Worm (Caenorhabditis elegans) whole organism, young adult: ENCODE measurements around the gene smrc-1.

Experiments used
- B0261.1 ChIP-seq: sonication (generic microtip); optimal IDR thresholded peaks from 2 replicates; lab custom pipeline; 2016; ENCODE audit warnings: mild to moderate bottlenecking, missing genetic modification characterization, moderate library complexity, missing compliant biosample characterization
- C17E4.6 ChIP-seq: fragments of 200-800 bp; sonication (Bioruptor generic); IDR thresholded peaks from 2 replicates; pipeline ENCODE4 v1.3.6; 2022; ENCODE audit warnings: missing genetic modification reagents, missing genetic modification characterization, missing compliant biosample characterization
- D2030.7 ChIP-seq: fragments of 200-800 bp; sonication (Bioruptor generic); IDR thresholded peaks from 2 replicates; pipeline ENCODE4 v1.3.6; 2022; ENCODE audit warnings: missing genetic modification reagents, missing genetic modification characterization, missing compliant biosample characterization
- F10E7.11 ChIP-seq: sonication (generic microtip); optimal IDR thresholded peaks from 2 replicates; lab custom pipeline; 2017; ENCODE audit warnings: mild to moderate bottlenecking, missing genetic modification characterization, moderate library complexity, missing compliant biosample characterization
- F22D6.2 ChIP-seq: sonication (generic microtip); optimal IDR thresholded peaks from 2 replicates; lab custom pipeline; 2016; ENCODE audit warnings: mild to moderate bottlenecking, missing genetic modification characterization, missing compliant biosample characterization
- F33H1.4 ChIP-seq: fragments of 200-800 bp; sonication (Bioruptor generic); IDR thresholded peaks from 2 replicates; pipeline ENCODE4 v1.3.6; 2022; ENCODE audit warnings: missing genetic modification reagents, missing genetic modification characterization, missing compliant biosample characterization
- F49E8.2 ChIP-seq: sonication (generic microtip); optimal IDR thresholded peaks from 3 replicates; lab custom pipeline; 2017; ENCODE audit warnings: missing genetic modification characterization, mild to moderate bottlenecking, missing compliant biosample characterization, antibody characterized with exemption, moderate library complexity; ENCODE audit not compliant: insufficient read depth
- F55B11.4 ChIP-seq: sonication (generic microtip); optimal IDR thresholded peaks from 2 replicates; lab custom pipeline; 2016; ENCODE audit warnings: missing compliant biosample characterization, missing genetic modification characterization, borderline replicate concordance; ENCODE audit not compliant: insufficient read depth
- F57A8.1 ChIP-seq: fragments of 200-800 bp; sonication (Bioruptor generic); optimal IDR thresholded peaks from 2 replicates; lab custom pipeline; 2018; ENCODE audit warnings: mild to moderate bottlenecking, missing genetic modification characterization, moderate library complexity, missing compliant biosample characterization
- T26A5.8 ChIP-seq: sonication (generic microtip); optimal IDR thresholded peaks from 2 replicates; lab custom pipeline; 2016; ENCODE audit warnings: missing genetic modification characterization, missing compliant biosample characterization
- Y53F4B.3 ChIP-seq: fragments of 200-800 bp; sonication (Bioruptor generic); IDR thresholded peaks from 2 replicates; pipeline ENCODE4 v1.3.6; 2022; ENCODE audit warnings: missing genetic modification reagents, missing genetic modification characterization, missing compliant biosample characterization
- Y95B8A.8 ChIP-seq: fragments of 200-800 bp; sonication (Bioruptor generic); IDR thresholded peaks from 2 replicates; pipeline ENCODE4 v1.3.6; 2022; ENCODE audit warnings: missing genetic modification reagents, missing genetic modification characterization, missing compliant biosample characterization
- ZK185.1 ChIP-seq: sonication (generic microtip); optimal IDR thresholded peaks from 2 replicates; lab custom pipeline; 2016; ENCODE audit warnings: mild to moderate bottlenecking, missing genetic modification characterization, missing compliant biosample characterization; ENCODE audit not compliant: poor library complexity, severe bottlenecking
- ama-1 ChIP-seq, 3 experiments: fragments of 150-350 bp in 1 of 3; sonication (generic microtip) in 2 of 3; optimal IDR thresholded peaks; 2 replicates each; lab custom pipeline; 2014 to 2018; ENCODE audit warnings: missing biosample characterization in 2 of 3, missing genetic modification characterization in 2 of 3, missing genetic modification reagents in 2 of 3
- aptf-2 ChIP-seq: fragments of 200-800 bp; sonication (Bioruptor generic); conservative IDR thresholded peaks from 2 replicates; pipeline ENCODE4 v1.3.6; 2022; ENCODE audit warnings: missing genetic modification reagents, missing genetic modification characterization, missing compliant biosample characterization
- aptf-3 ChIP-seq: fragments of 200-800 bp; sonication (Bioruptor generic); IDR thresholded peaks from 2 replicates; pipeline ENCODE4 v1.3.6; 2022; ENCODE audit warnings: missing genetic modification characterization, missing compliant biosample characterization
- attf-3 ChIP-seq: fragments of 200-800 bp; sonication (Bioruptor generic); conservative IDR thresholded peaks from 2 replicates; pipeline ENCODE4 v1.3.6; 2022; ENCODE audit warnings: missing genetic modification reagents, missing genetic modification characterization, missing compliant biosample characterization
- attf-5 ChIP-seq: fragments of 200-800 bp; sonication (Bioruptor generic); optimal IDR thresholded peaks from 2 replicates; lab custom pipeline; 2018; ENCODE audit warnings: mild to moderate bottlenecking, missing genetic modification characterization, missing compliant biosample characterization
- ceh-91 ChIP-seq: fragments of 200-800 bp; sonication (Bioruptor generic); IDR thresholded peaks from 2 replicates; pipeline ENCODE4 v1.3.6; 2022; ENCODE audit warnings: missing genetic modification reagents, missing genetic modification characterization, missing compliant biosample characterization
- ekl-4 ChIP-seq: fragments of 200-800 bp; sonication (Bioruptor generic); IDR thresholded peaks from 2 replicates; pipeline ENCODE4 v1.3.6; 2022; ENCODE audit warnings: missing genetic modification reagents, missing genetic modification characterization, missing compliant biosample characterization
- fkh-3 ChIP-seq: sonication (generic microtip); optimal IDR thresholded peaks from 2 replicates; lab custom pipeline; 2016; ENCODE audit warnings: mild to moderate bottlenecking, missing genetic modification characterization, missing compliant biosample characterization
- gei-17 ChIP-seq: fragments of 200-800 bp; sonication (Bioruptor generic); optimal IDR thresholded peaks from 2 replicates; lab custom pipeline; 2018; ENCODE audit warnings: mild to moderate bottlenecking, missing genetic modification characterization, missing compliant biosample characterization
- him-1 ChIP-seq: sonication (generic microtip); optimal IDR thresholded peaks from 2 replicates; lab custom pipeline; 2016; ENCODE audit warnings: missing genotype, missing genetic modification reagents, missing genetic modification characterization, missing compliant biosample characterization
- hmg-1.2 ChIP-seq: fragments of 200-800 bp; sonication (Bioruptor generic); IDR thresholded peaks from 2 replicates; pipeline ENCODE4 v1.3.6; 2022; ENCODE audit warnings: missing genetic modification reagents, missing genetic modification characterization, missing compliant biosample characterization
- hmg-20 ChIP-seq: fragments of 200-800 bp; sonication (Bioruptor generic); IDR thresholded peaks from 2 replicates; pipeline ENCODE4 v1.3.6; 2022; ENCODE audit warnings: missing genetic modification reagents, missing genetic modification characterization, missing compliant biosample characterization
- let-607 ChIP-seq, 2 experiments: fragments of 200-800 bp in 1 of 2; sonication (Bioruptor generic) in 1 of 2; sonication (generic microtip) in 1 of 2; optimal IDR thresholded peaks; 2 replicates each; lab custom pipeline; 2016 to 2018; ENCODE audit warnings: mild to moderate bottlenecking in 2 of 2, missing compliant biosample characterization in 2 of 2, missing genetic modification characterization in 2 of 2, moderate library complexity in 2 of 2, missing genotype in 1 of 2
- lin-26 ChIP-seq: fragments of 200-800 bp; sonication (Bioruptor generic); IDR thresholded peaks from 2 replicates; pipeline ENCODE4 v1.3.6; 2022; ENCODE audit warnings: missing genetic modification reagents, missing genetic modification characterization, missing compliant biosample characterization
- lin-54 ChIP-seq: fragments of 200-800 bp; sonication (Bioruptor generic); optimal IDR thresholded peaks from 2 replicates; lab custom pipeline; 2018; ENCODE audit warnings: mild to moderate bottlenecking, missing genetic modification characterization, missing compliant biosample characterization
- lsl-1 ChIP-seq: fragments of 200-800 bp; sonication (Bioruptor generic); optimal IDR thresholded peaks from 2 replicates; lab custom pipeline; 2018; ENCODE audit warnings: mild to moderate bottlenecking, missing genetic modification characterization, moderate library complexity, missing compliant biosample characterization
- madf-6 ChIP-seq: fragments of 200-800 bp; sonication (Bioruptor generic); IDR thresholded peaks from 2 replicates; pipeline ENCODE4 v1.3.6; 2022; ENCODE audit warnings: missing genetic modification reagents, missing genetic modification characterization, missing compliant biosample characterization
- madf-8 ChIP-seq: fragments of 200-800 bp; sonication (Bioruptor generic); conservative IDR thresholded peaks from 2 replicates; pipeline ENCODE4 v1.3.6; 2022; ENCODE audit warnings: missing genetic modification reagents, missing genetic modification characterization, missing compliant biosample characterization
- mcd-1 ChIP-seq: fragments of 200-800 bp; sonication (Bioruptor generic); IDR thresholded peaks from 2 replicates; pipeline ENCODE4 v1.3.6; 2022; ENCODE audit warnings: missing genetic modification reagents, missing genetic modification characterization, missing compliant biosample characterization
- mxl-1 ChIP-seq: sonication (generic microtip); optimal IDR thresholded peaks from 2 replicates; lab custom pipeline; 2016; ENCODE audit warnings: missing genetic modification characterization, missing compliant biosample characterization
- nfya-1 ChIP-seq: sonication (generic microtip); optimal IDR thresholded peaks from 2 replicates; lab custom pipeline; 2017; ENCODE audit warnings: antibody characterized with exemption, missing compliant biosample characterization, missing genetic modification characterization, borderline replicate concordance; ENCODE audit not compliant: insufficient read depth
- nfyb-1 ChIP-seq: fragments of 200-800 bp; sonication (Bioruptor generic); IDR thresholded peaks from 2 replicates; pipeline ENCODE4 v1.3.6; 2022; ENCODE audit warnings: missing genetic modification reagents, missing genetic modification characterization, missing compliant biosample characterization
- nhr-179 ChIP-seq: sonication (generic microtip); optimal IDR thresholded peaks from 2 replicates; lab custom pipeline; 2016; ENCODE audit warnings: mild to moderate bottlenecking, missing genetic modification characterization, missing compliant biosample characterization
- rcor-1 ChIP-seq: fragments of 200-800 bp; sonication (Bioruptor generic); IDR thresholded peaks from 2 replicates; pipeline ENCODE4 v1.3.6; 2022; ENCODE audit warnings: missing genetic modification reagents, missing genetic modification characterization, missing compliant biosample characterization
- repo-1 ChIP-seq: sonication (generic microtip); optimal IDR thresholded peaks from 2 replicates; lab custom pipeline; 2017; ENCODE audit warnings: mild to moderate bottlenecking, missing genetic modification characterization, missing compliant biosample characterization
- snpc-4 ChIP-seq, 5 experiments: fragments of 150-350 bp in 1 of 5; sonication (generic microtip) in 4 of 5; optimal IDR thresholded peaks; 2 replicates each; lab custom pipeline; 2014 to 2018; ENCODE audit warnings: missing genetic modification characterization in 5 of 5, missing biosample characterization in 3 of 5, antibody characterized with exemption in 2 of 5, mild to moderate bottlenecking in 2 of 5, missing compliant biosample characterization in 2 of 5, missing genotype in 2 of 5, moderate library complexity in 2 of 5, missing genetic modification reagents in 1 of 5
- tbp1 ChIP-seq: fragments of 200-800 bp; sonication (Bioruptor generic); optimal IDR thresholded peaks from 2 replicates; lab custom pipeline; 2018; ENCODE audit warnings: mild to moderate bottlenecking, missing genetic modification characterization, missing compliant biosample characterization
- tlf-1 ChIP-seq: fragments of 200-800 bp; sonication (Bioruptor generic); optimal IDR thresholded peaks from 2 replicates; lab custom pipeline; 2018; ENCODE audit warnings: mild to moderate bottlenecking, missing genetic modification characterization, missing compliant biosample characterization
- xnd-1 ChIP-seq: sonication (generic microtip); optimal IDR thresholded peaks from 2 replicates; lab custom pipeline; 2016; ENCODE audit warnings: missing genotype, missing genetic modification reagents, missing genetic modification characterization, missing compliant biosample characterization
- zfh-2 ChIP-seq: fragments of 200-800 bp; sonication (Bioruptor generic); conservative IDR thresholded peaks from 2 replicates; pipeline ENCODE4 v1.3.6; 2022; ENCODE audit warnings: missing genetic modification reagents, missing genetic modification characterization, missing compliant biosample characterization
- zim-3 ChIP-seq: sonication (generic microtip); optimal IDR thresholded peaks from 2 replicates; lab custom pipeline; 2017; ENCODE audit warnings: mild to moderate bottlenecking, missing genetic modification characterization, moderate library complexity, missing compliant biosample characterization
- ztf-28 ChIP-seq: fragments of 200-800 bp; sonication (Bioruptor generic); IDR thresholded peaks from 2 replicates; pipeline ENCODE4 v1.3.6; 2022; ENCODE audit warnings: missing genetic modification reagents, missing genetic modification characterization, missing compliant biosample characterization

The smrc-1 gene

ce11 chrIII:6442305-6443125 lies 51.8 kb downstream of the smrc-1 start, which contains the start of gene mel-32:
Gene mel-32, minus strand, starts transcription at chrIII:6443000.
- TF ChIP-seq madf-6 = peak; percentile 96
- TF ChIP-seq B0261.1 (tag; lab: Kevin White, UChicago) = no peak
- peak; percentile 85 for TF ChIP-seq xnd-1 (tag; lab: Kevin White, UChicago)
- TF ChIP-seq F22D6.2 (tag; lab: Kevin White, UChicago) = no peak
- 0 out of 2 replicates have a peak, but pooled peaks have one; percentile 45 for TF ChIP-seq attf-3 (GFP tag; lab: Robert Waterston, UW)
- no peak for TF ChIP-seq F49E8.2 (tag; lab: Kevin White, UChicago)
- TF ChIP-seq F33H1.4 (GFP tag; lab: Robert Waterston, UW) = peak; percentile 76
- TF ChIP-seq Y95B8A.8 (GFP tag; lab: Robert Waterston, UW) = 0 out of 2 replicates have a peak, but pooled peaks have one; percentile 72
- no peak for TF ChIP-seq mxl-1 (tag; lab: Kevin White, UChicago)
- TF ChIP-seq madf-8 = peak; percentile 88
- TF ChIP-seq zfh-2 (GFP tag; lab: Robert Waterston, UW) = no peak
- peak; percentile 38 for TF ChIP-seq repo-1 (tag; lab: Kevin White, UChicago)
- peak; percentile 49 for TF ChIP-seq mcd-1 (GFP tag; lab: Robert Waterston, UW)
- TF ChIP-seq aptf-2 = 0 out of 2 replicates have a peak, but pooled peaks have one; percentile 30
- TF ChIP-seq ztf-28 = 0 out of 2 replicates have a peak, but pooled peaks have one; percentile 33
- TF ChIP-seq tlf-1 (GFP tag; lab: Kevin White, UChicago) = peak; percentile 80
- no peak for TF ChIP-seq F10E7.11 (tag; lab: Kevin White, UChicago)
- no peak for TF ChIP-seq Y53F4B.3 (GFP tag; lab: Robert Waterston, UW)
- no peak for TF ChIP-seq T26A5.8 (tag; lab: Kevin White, UChicago)
- peak in 1 of 2 experiments; percentile 21 for TF ChIP-seq let-607 (tag; optimal IDR thresholded peaks at IDR 0.05; lab: Kevin White, UChicago)
- TF ChIP-seq ekl-4 (GFP tag; lab: Robert Waterston, UW) = peak; percentile 79
- TF ChIP-seq nhr-179 = no peak
- TF ChIP-seq nfya-1 (tag; lab: Kevin White, UChicago) = no peak
- no peak for TF ChIP-seq snpc-4 (GFP tag; optimal IDR thresholded peaks at IDR 0.05; lab: Kevin White, UChicago)
- TF ChIP-seq snpc-4 (tag; optimal IDR thresholded peaks at IDR 0.05; lab: Kevin White, UChicago) = peak in 1 of 4 experiments; percentile 11
- TF ChIP-seq zim-3 (tag; lab: Kevin White, UChicago) = peak; percentile 55
- TF ChIP-seq rcor-1 (GFP tag; lab: Robert Waterston, UW) = no peak
- peak; percentile 80 for TF ChIP-seq lin-54 (GFP tag; lab: Kevin White, UChicago)
- no peak for TF ChIP-seq fkh-3 (tag; lab: Kevin White, UChicago)
- TF ChIP-seq F55B11.4 = no peak
- no peak for TF ChIP-seq F57A8.1
- TF ChIP-seq lin-26 (GFP tag; lab: Robert Waterston, UW) = peak; percentile 67; the same call in 1 of the 2 replicates
- TF ChIP-seq nfyb-1 (GFP tag; lab: Robert Waterston, UW) = peak; percentile 49; the same call in 1 of the 2 replicates
- TF ChIP-seq C17E4.6 (GFP tag; lab: Robert Waterston, UW) = peak; percentile 65; the same call in 1 of the 2 replicates
- TF ChIP-seq hmg-1.2 (GFP tag; lab: Robert Waterston, UW) = peak; percentile 50; the same call in 1 of the 2 replicates
- peak; percentile 64 for TF ChIP-seq ZK185.1 (tag; lab: Kevin White, UChicago)
- peak; percentile 24 for TF ChIP-seq tbp1
- TF ChIP-seq hmg-20 (GFP tag; lab: Robert Waterston, UW) = no peak
- TF ChIP-seq ceh-91 (GFP tag; lab: Robert Waterston, UW) = peak; percentile 92
- peak; percentile 76 for TF ChIP-seq lsl-1
- peak; percentile 55 for TF ChIP-seq him-1 (tag; lab: Kevin White, UChicago)
- no peak for TF ChIP-seq gei-17 (GFP tag; lab: Kevin White, UChicago)
- no peak for TF ChIP-seq attf-5
- no peak for TF ChIP-seq ama-1 (optimal IDR thresholded peaks at IDR 0.05; lab: Kevin White, UChicago)
- no peak for TF ChIP-seq ama-1 (GFP tag; optimal IDR thresholded peaks at IDR 0.05; lab: Kevin White, UChicago)
- TF ChIP-seq D2030.7 (GFP tag; lab: Robert Waterston, UW) = peak; percentile 91
- no peak for TF ChIP-seq aptf-3
